Worm (Caenorhabditis elegans) whole organism, late embryonic: ENCODE data around the gene Y54G2A.44.

Experiments
- K09A11.1 ChIP-seq: sonication (generic microtip); optimal IDR thresholded peaks from 2 replicates; lab custom pipeline; 2017; ENCODE audit warnings: antibody characterized with exemption, mild to moderate bottlenecking, missing genetic modification characterization, missing compliant biosample characterization; ENCODE audit not compliant: insufficient read depth
- T23F11.4 ChIP-seq: fragments of 200-800 bp; sonication (Bioruptor generic); optimal IDR thresholded peaks from 2 replicates; lab custom pipeline; 2018; ENCODE audit warnings: mild to moderate bottlenecking, missing genetic modification characterization, missing compliant biosample characterization
- ahr-1 ChIP-seq: sonication (generic microtip); optimal IDR thresholded peaks from 2 replicates; lab custom pipeline; 2016; ENCODE audit warnings: missing genetic modification characterization, missing compliant biosample characterization
- ceh-14 ChIP-seq: sonication (generic microtip); optimal IDR thresholded peaks from 2 replicates; lab custom pipeline; 2016; ENCODE audit warnings: missing genotype, missing genetic modification characterization, missing compliant biosample characterization
- ceh-24 ChIP-seq: sonication (generic microtip); optimal IDR thresholded peaks from 2 replicates; lab custom pipeline; 2016; ENCODE audit warnings: mild to moderate bottlenecking, missing genetic modification characterization, missing compliant biosample characterization
- ceh-6 ChIP-seq: fragments of 200-800 bp; sonication (Bioruptor generic); optimal IDR thresholded peaks from 2 replicates; lab custom pipeline; 2018; ENCODE audit warnings: mild to moderate bottlenecking, missing genetic modification characterization, missing compliant biosample characterization
- ceh-9 ChIP-seq: sonication (generic microtip); optimal IDR thresholded peaks from 2 replicates; lab custom pipeline; 2016; ENCODE audit warnings: mild to moderate bottlenecking, missing genetic modification characterization, inconsistent platforms, missing compliant biosample characterization
- dmd-4 ChIP-seq: sonication (generic microtip); optimal IDR thresholded peaks from 2 replicates; lab custom pipeline; 2016; ENCODE audit warnings: borderline replicate concordance, missing genetic modification characterization, missing compliant biosample characterization
- dve-1 ChIP-seq: sonication (generic microtip); optimal IDR thresholded peaks from 2 replicates; lab custom pipeline; 2017; ENCODE audit warnings: antibody characterized with exemption, mild to moderate bottlenecking, missing genetic modification characterization, missing compliant biosample characterization
- elt-2 ChIP-seq: sonication (generic microtip); optimal IDR thresholded peaks from 2 replicates; lab custom pipeline; 2016; ENCODE audit warnings: missing genetic modification reagents, missing genetic modification characterization, missing compliant biosample characterization
- ets-4 ChIP-seq: sonication (generic microtip); optimal IDR thresholded peaks from 2 replicates; lab custom pipeline; 2016; ENCODE audit warnings: missing genetic modification characterization, missing compliant biosample characterization
- eyg-1 ChIP-seq: sonication (generic microtip); optimal IDR thresholded peaks from 2 replicates; lab custom pipeline; 2016; ENCODE audit warnings: missing genotype, missing genetic modification characterization, missing compliant biosample characterization
- fkh-6 ChIP-seq: sonication (generic microtip); optimal IDR thresholded peaks from 2 replicates; lab custom pipeline; 2016; ENCODE audit warnings: missing genetic modification characterization, missing compliant biosample characterization
- gmeb-2 ChIP-seq: sonication (generic microtip); optimal IDR thresholded peaks from 2 replicates; lab custom pipeline; 2016; ENCODE audit warnings: missing genetic modification characterization, inconsistent platforms, missing compliant biosample characterization
- hlh-6 ChIP-seq: sonication (generic microtip); optimal IDR thresholded peaks from 2 replicates; lab custom pipeline; 2016; ENCODE audit warnings: missing genotype, missing genetic modification characterization, missing compliant biosample characterization
- lin-11 ChIP-seq: fragments of 200-800 bp; sonication (Bioruptor generic); optimal IDR thresholded peaks from 2 replicates; lab custom pipeline; 2018; ENCODE audit warnings: mild to moderate bottlenecking, missing genetic modification characterization, missing compliant biosample characterization
- mec-3 ChIP-seq: sonication (generic microtip); optimal IDR thresholded peaks from 2 replicates; lab custom pipeline; 2016; ENCODE audit warnings: borderline replicate concordance, missing genetic modification characterization, missing compliant biosample characterization
- nhr-11 ChIP-seq: fragments of 150-350 bp; optimal IDR thresholded peaks from 2 replicates; lab custom pipeline; 2014; ENCODE audit warnings: missing biosample characterization, missing genetic modification characterization
- odd-2 ChIP-seq: sonication (generic microtip); optimal IDR thresholded peaks from 2 replicates; lab custom pipeline; 2017; ENCODE audit warnings: antibody characterized with exemption, mild to moderate bottlenecking, missing genetic modification characterization, missing compliant biosample characterization
- pha-2 ChIP-seq: sonication (generic microtip); optimal IDR thresholded peaks from 2 replicates; lab custom pipeline; 2017; ENCODE audit warnings: mild to moderate bottlenecking, missing genetic modification characterization, missing compliant biosample characterization
- pros-1 ChIP-seq: fragments of 150-350 bp; optimal IDR thresholded peaks from 2 replicates; lab custom pipeline; 2014; ENCODE audit warnings: missing biosample characterization, missing genetic modification reagents, missing genetic modification characterization
- ref-2 ChIP-seq: sonication (generic microtip); optimal IDR thresholded peaks from 2 replicates; lab custom pipeline; 2016; ENCODE audit warnings: missing genetic modification characterization, missing compliant biosample characterization
- rnt-1 ChIP-seq: sonication (generic microtip); optimal IDR thresholded peaks from 2 replicates; lab custom pipeline; 2016; ENCODE audit warnings: missing genetic modification characterization, missing compliant biosample characterization
- sdc-2 ChIP-seq: sonication (generic microtip); optimal IDR thresholded peaks from 2 replicates; lab custom pipeline; 2016; ENCODE audit warnings: missing genotype, missing genetic modification characterization, missing compliant biosample characterization
- sox-2 ChIP-seq: fragments of 200-800 bp; sonication (Bioruptor generic); IDR thresholded peaks from 2 replicates; pipeline ENCODE4 v1.3.6; 2022; ENCODE audit warnings: missing genetic modification reagents, missing genetic modification characterization, missing compliant biosample characterization
- sox-4 ChIP-seq: sonication (generic microtip); optimal IDR thresholded peaks from 2 replicates; lab custom pipeline; 2017; ENCODE audit warnings: mild to moderate bottlenecking, missing genetic modification characterization, inconsistent platforms, missing compliant biosample characterization
- tbx-7 ChIP-seq: sonication (generic microtip); optimal IDR thresholded peaks from 2 replicates; lab custom pipeline; 2016; ENCODE audit warnings: missing genotype, missing genetic modification characterization, missing compliant biosample characterization
- ttx-3 ChIP-seq: sonication (generic microtip); optimal IDR thresholded peaks from 2 replicates; lab custom pipeline; 2016; ENCODE audit warnings: missing genetic modification reagents, missing genetic modification characterization, missing compliant biosample characterization
- unc-55 ChIP-seq: sonication (generic microtip); optimal IDR thresholded peaks from 2 replicates; lab custom pipeline; 2017; ENCODE audit warnings: missing biosample characterization, missing genetic modification reagents, missing genetic modification characterization
- zip-5 ChIP-seq: sonication (generic microtip); optimal IDR thresholded peaks from 2 replicates; lab custom pipeline; 2016; ENCODE audit warnings: missing genetic modification characterization, missing compliant biosample characterization
- ztf-16 ChIP-seq: sonication (generic microtip); optimal IDR thresholded peaks from 2 replicates; lab custom pipeline; 2017; ENCODE audit warnings: missing genetic modification characterization, missing compliant biosample characterization

Gene Y54G2A.44

ce11 chrIV:2846264-2846663 is 44.6 kb downstream of the Y54G2A.44 start, which contains the start of gene Y54G2A.40:
Y54G2A.40 (plus strand) TSS chrIV:2846476.
- TF ChIP-seq dve-1, result no peak
- TF ChIP-seq sox-2 (GFP tag; lab: Robert Waterston, UW), result no peak
- TF ChIP-seq mec-3 (tag; lab: Kevin White, UChicago), result no peak
- no peak for TF ChIP-seq tbx-7 (tag; lab: Kevin White, UChicago)
- TF ChIP-seq zip-5, result no peak
- TF ChIP-seq ahr-1 (tag; lab: Kevin White, UChicago), result no peak
- TF ChIP-seq K09A11.1 (tag; lab: Kevin White, UChicago), result no peak
- TF ChIP-seq lin-11 (tag; lab: Kevin White, UChicago), result no peak
- TF ChIP-seq ref-2 (tag; lab: Kevin White, UChicago), result no peak
- no peak for TF ChIP-seq dmd-4
- no peak for TF ChIP-seq ceh-6 (GFP tag; lab: Kevin White, UChicago)
- no peak for TF ChIP-seq ttx-3 (tag; lab: Kevin White, UChicago)
- no peak for TF ChIP-seq sox-4

DNA sequence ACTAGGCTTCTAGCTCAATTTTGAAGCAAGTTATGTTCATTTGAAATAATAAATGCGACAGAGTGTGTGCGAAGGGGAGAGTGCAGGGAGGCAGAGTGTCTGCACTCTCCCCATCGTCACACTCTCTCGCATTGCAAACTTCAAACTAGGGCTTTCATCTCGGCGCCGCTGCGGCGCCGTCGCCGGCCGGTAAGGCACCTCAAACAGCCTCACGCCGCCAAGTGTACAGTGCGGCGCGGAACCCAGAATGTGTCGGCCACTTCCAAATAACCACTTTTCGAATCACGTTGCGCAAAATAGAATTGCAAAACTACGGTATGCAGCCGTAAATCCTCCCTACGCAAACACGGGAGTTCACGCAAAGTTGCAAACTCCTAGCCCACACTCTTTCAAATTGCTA is 47.6 kb downstream of the Y54G2A.44 start:
- no peak for TF ChIP-seq gmeb-2 (tag; lab: Kevin White, UChicago)
- no peak for TF ChIP-seq pros-1
- TF ChIP-seq sdc-2 (tag; lab: Kevin White, UChicago), result no peak
- no peak for TF ChIP-seq T23F11.4 (GFP tag; lab: Kevin White, UChicago)
- TF ChIP-seq ceh-9 (tag; lab: Kevin White, UChicago), result no peak
- no peak for TF ChIP-seq ceh-14 (tag; lab: Kevin White, UChicago)
- no peak for TF ChIP-seq zip-5
- TF ChIP-seq ets-4 (tag; lab: Kevin White, UChicago), result no peak
- TF ChIP-seq eyg-1 (tag; lab: Kevin White, UChicago), result no peak

DNA sequence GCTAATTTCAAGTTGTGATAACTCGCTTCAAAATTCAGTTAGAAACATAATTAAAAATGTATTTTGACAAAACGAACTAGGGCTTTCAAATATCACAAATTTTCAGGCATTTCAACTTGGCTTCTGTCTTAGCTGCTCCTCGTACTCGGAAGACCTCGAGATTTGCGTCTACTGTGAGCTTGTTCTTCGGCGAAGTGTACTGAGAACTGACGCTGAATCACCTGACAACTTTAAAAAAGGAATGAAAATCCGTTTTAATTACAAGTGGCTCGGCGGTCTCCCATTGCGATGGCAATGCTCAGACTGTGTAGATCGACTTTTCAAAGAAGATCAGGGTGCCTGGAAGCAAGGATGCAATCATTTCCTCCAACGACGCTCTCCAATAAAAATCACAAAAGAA is 48.9 kb downstream of the Y54G2A.44 start, which contains the start of gene clec-85:
clec-85 (plus strand) TSS at position 301 of the 400 bp plus-strand sequence.
- TF ChIP-seq nhr-11, result no peak
- no peak for TF ChIP-seq unc-55
- TF ChIP-seq elt-2, result no peak
- TF ChIP-seq hlh-6 (tag; lab: Kevin White, UChicago), result no peak
- TF ChIP-seq mec-3 (tag; lab: Kevin White, UChicago), result no peak
- no peak for TF ChIP-seq fkh-6 (tag; lab: Kevin White, UChicago)

- TF ChIP-seq odd-2 (tag; lab: Kevin White, UChicago) (no peak), ceh-24 (tag; lab: Kevin White, UChicago) (no peak), ref-2 (tag; lab: Kevin White, UChicago) (no peak), dmd-4 (no peak), ztf-16 (tag; lab: Kevin White, UChicago) (no peak), pros-1 (no peak), pha-2 (tag; lab: Kevin White, UChicago) (no peak), T23F11.4 (GFP tag; lab: Kevin White, UChicago) (no peak), rnt-1 (tag; lab: Kevin White, UChicago) (no peak), K09A11.1 (tag; lab: Kevin White, UChicago) (no peak), lin-11 (tag; lab: Kevin White, UChicago) (no peak)
- TF ChIP-seq, all 69 proteins: peak for 0
Measured at ce11 chrIV:2851625-2852024, 50.0 kb downstream of the Y54G2A.44 start.
